Fruit fly (Drosophila melanogaster): ENCODE data around the gene rod.

Gene rod

dm6 chr3R:31592256-31592879 is 11.6 kb downstream of the rod start, which contains the start of gene CG1774 (continued):
- TF ChIP-seq lilli (GFP tag; optimal IDR thresholded peaks at IDR 0.05): peak; percentile 90
- TF ChIP-seq CG1647 (GFP tag; optimal IDR thresholded peaks at IDR 0.05): peak; percentile 68
- TF ChIP-seq sc (optimal IDR thresholded peaks at IDR 0.05): no peak
- no peak for TF ChIP-seq sc (GFP tag; optimal IDR thresholded peaks at IDR 0.05)
- TF ChIP-seq CG6765 (GFP tag; optimal IDR thresholded peaks at IDR 0.05): peak; percentile 76
- peak; percentile 47 for TF ChIP-seq tap (tag; optimal IDR thresholded peaks at IDR 0.05)
- peak; percentile 52 for TF ChIP-seq CG3995 (GFP tag; optimal IDR thresholded peaks at IDR 0.05)
- no peak for TF ChIP-seq fru (optimal IDR thresholded peaks at IDR 0.05)
- TF ChIP-seq CG14014 (GFP tag; IDR thresholded peaks at IDR 0.05): peak; percentile 78
- TF ChIP-seq HLH54F (GFP tag; optimal IDR thresholded peaks at IDR 0.05): peak; percentile 85
- TF ChIP-seq exex (tag; optimal IDR thresholded peaks at IDR 0.05): peak; percentile 86
- TF ChIP-seq CG1603 (tag; optimal IDR thresholded peaks at IDR 0.05): peak; percentile 83
- no peak for TF ChIP-seq nerfin-2 (GFP tag; IDR thresholded peaks at IDR 0.05; ENCODE audit: partially characterized antibody)
- peak; percentile 74 for TF ChIP-seq NFAT (GFP tag; IDR thresholded peaks at IDR 0.05)
- TF ChIP-seq stwl (tag; optimal IDR thresholded peaks at IDR 0.05): no peak
- TF ChIP-seq CG6854 (GFP tag; optimal IDR thresholded peaks at IDR 0.05): peak; percentile 73
- peak; percentile 84 for TF ChIP-seq Bteb2 (GFP tag; optimal IDR thresholded peaks at IDR 0.05)
- peak; percentile 77 for TF ChIP-seq luna (GFP tag; optimal IDR thresholded peaks at IDR 0.05)
- no peak for TF ChIP-seq HLHmδ (GFP tag; optimal IDR thresholded peaks at IDR 0.05)
- TF ChIP-seq Dll (GFP tag; IDR thresholded peaks at IDR 0.05; ENCODE audit: partially characterized antibody): no peak
- TF ChIP-seq fd102C (GFP tag; optimal IDR thresholded peaks at IDR 0.05): no peak
- peak; percentile 80 for TF ChIP-seq bab2 (GFP tag; optimal IDR thresholded peaks at IDR 0.05)
- no peak for TF ChIP-seq CG1024 (GFP tag; IDR thresholded peaks at IDR 0.05)
- no peak for TF ChIP-seq cad (GFP tag; optimal IDR thresholded peaks at IDR 0.05)
- TF ChIP-seq jing (GFP tag; optimal IDR thresholded peaks at IDR 0.05): no peak
- no peak for TF ChIP-seq CTCF (GFP tag; optimal IDR thresholded peaks at IDR 0.05)
- TF ChIP-seq ara (GFP tag; IDR thresholded peaks at IDR 0.05): peak; percentile 21; the same call in 1 of the 2 replicates
- TF ChIP-seq Dref (GFP tag; IDR thresholded peaks at IDR 0.05): no peak
- TF ChIP-seq Hmr (GFP tag; optimal IDR thresholded peaks at IDR 0.05): peak; percentile 89
- peak; percentile 81 for TF ChIP-seq Hsf (GFP tag; optimal IDR thresholded peaks at IDR 0.05)
- TF ChIP-seq CG3065 (GFP tag; optimal IDR thresholded peaks at IDR 0.05): no peak
- TF ChIP-seq Sry-δ (GFP tag; optimal IDR thresholded peaks at IDR 0.05): peak; percentile 45
- TF ChIP-seq toy (GFP tag; IDR thresholded peaks at IDR 0.05): peak; percentile 65
- TF ChIP-seq ewg (GFP tag; optimal IDR thresholded peaks at IDR 0.05): peak; percentile 39
- TF ChIP-seq Atf3 (GFP tag; optimal IDR thresholded peaks at IDR 0.05): no peak
- no peak for TF ChIP-seq Sin3A (optimal IDR thresholded peaks at IDR 0.05)
- no peak for TF ChIP-seq CG7745 (tag; optimal IDR thresholded peaks at IDR 0.05)
- TF ChIP-seq rib (GFP tag; IDR thresholded peaks at IDR 0.05): peak; percentile 87
- TF ChIP-seq ash1 (GFP tag; optimal IDR thresholded peaks at IDR 0.05): no peak
- peak; percentile 4 for TF ChIP-seq wek (GFP tag; optimal IDR thresholded peaks at IDR 0.05)
- TF ChIP-seq Sry-β (GFP tag; optimal IDR thresholded peaks at IDR 0.05): no peak
- peak; percentile 75 for TF ChIP-seq ranshi (GFP tag; IDR thresholded peaks at IDR 0.05)
- TF ChIP-seq aop (GFP tag; IDR thresholded peaks at IDR 0.05): no peak
- peak; percentile 22 for TF ChIP-seq shn (GFP tag; optimal IDR thresholded peaks at IDR 0.05)
- no peak for TF ChIP-seq CG11696 (GFP tag; IDR thresholded peaks at IDR 0.05)
- peak; percentile 95 for TF ChIP-seq CG18599 (GFP tag; optimal IDR thresholded peaks at IDR 0.05)
- peak; percentile 32 for TF ChIP-seq CG17802 (tag; optimal IDR thresholded peaks at IDR 0.05)
- TF ChIP-seq nau (GFP tag; optimal IDR thresholded peaks at IDR 0.05): peak; percentile 64
- no peak for TF ChIP-seq oc (tag; optimal IDR thresholded peaks at IDR 0.05)
- TF ChIP-seq wor (GFP tag; IDR thresholded peaks at IDR 0.05): 0 out of 2 replicates have a peak, but pooled peaks have one; percentile 37
- TF ChIP-seq hb (GFP tag; IDR thresholded peaks at IDR 0.05; ENCODE audit: partially characterized antibody): no peak
- peak; percentile 77 for TF ChIP-seq CG10209 (GFP tag; optimal IDR thresholded peaks at IDR 0.05)

Measured in whole organism, embryonic.